Fruit fly (Drosophila melanogaster) whole organism, embryonic: Measurements from ENCODE around the gene CG43815.

Source experiments
- BtbVII ChIP-seq: fragments of 200-800 bp; sonication (Bioruptor generic); optimal IDR thresholded peaks from 3 replicates; lab custom pipeline; 2017; ENCODE audit warnings: missing biosample characterization, mild to moderate bottlenecking, missing genetic modification characterization
- CG10267 ChIP-seq: fragments of 200-800 bp; sonication (Bioruptor generic); optimal IDR thresholded peaks from 2 replicates; lab custom pipeline; 2018; ENCODE audit warnings: missing biosample characterization, mild to moderate bottlenecking, missing genetic modification characterization, moderate library complexity
- CG11085 ChIP-seq: fragments of 200-800 bp; sonication (Bioruptor generic); IDR thresholded peaks from 2 replicates; pipeline ENCODE4 v1.3.6; 2022; ENCODE audit warnings: missing biosample characterization, missing genetic modification characterization
- CG11696 ChIP-seq: fragments of 200-800 bp; sonication (Bioruptor generic); IDR thresholded peaks from 2 replicates; pipeline ENCODE4 v1.3.6; 2022; ENCODE audit warnings: missing biosample characterization, missing genetic modification characterization
- CG12659 ChIP-seq: fragments of 200-800 bp; sonication (Bioruptor generic); optimal IDR thresholded peaks from 3 replicates; lab custom pipeline; 2017; ENCODE audit warnings: mild to moderate bottlenecking, missing biosample characterization, missing genetic modification reagents, missing genetic modification characterization
- CG13287 ChIP-seq: fragments of 200-800 bp; sonication (Bioruptor generic); IDR thresholded peaks from 2 replicates; pipeline ENCODE4 v1.3.6; 2022; ENCODE audit warnings: missing biosample characterization, missing genetic modification characterization; ENCODE audit not compliant: partially characterized antibody
- CG13424 ChIP-seq: fragments of 200-800 bp; sonication (Bioruptor generic); optimal IDR thresholded peaks from 2 replicates; lab custom pipeline; 2019; ENCODE audit warnings: missing biosample characterization, mild to moderate bottlenecking, missing genetic modification characterization, moderate library complexity
- CG15269 ChIP-seq: fragments of 200-800 bp; sonication (Bioruptor generic); optimal IDR thresholded peaks from 2 replicates; lab custom pipeline; 2018; ENCODE audit warnings: missing biosample characterization, mild to moderate bottlenecking, missing genetic modification characterization, moderate library complexity
- CG15479 ChIP-seq: fragments of 200-800 bp; sonication (Bioruptor generic); optimal IDR thresholded peaks from 3 replicates; lab custom pipeline; 2019; ENCODE audit warnings: missing biosample characterization, mild to moderate bottlenecking, missing genetic modification characterization, moderate library complexity
- CG16779 ChIP-seq: fragments of 200-800 bp; sonication (Bioruptor generic); IDR thresholded peaks from 2 replicates; pipeline ENCODE4 v1.3.6; 2022; ENCODE audit warnings: missing biosample characterization, missing genetic modification characterization
- CG18599 ChIP-seq: fragments of 200-800 bp; sonication (Bioruptor generic); optimal IDR thresholded peaks from 3 replicates; lab custom pipeline; 2017; ENCODE audit warnings: missing biosample characterization, missing genetic modification characterization, mild to moderate bottlenecking, moderate library complexity, missing genetic modification reagents
- CG30431 ChIP-seq: fragments of 200-800 bp; sonication (Bioruptor generic); optimal IDR thresholded peaks from 2 replicates; lab custom pipeline; 2017; ENCODE audit warnings: missing biosample characterization, missing genetic modification characterization
- CG32772 ChIP-seq: fragments of 200-800 bp; sonication (Bioruptor generic); IDR thresholded peaks from 2 replicates; pipeline ENCODE4 v1.3.6; 2022; ENCODE audit warnings: missing biosample characterization, missing genetic modification characterization
- CG42726 ChIP-seq: fragments of 200-800 bp; sonication (Bioruptor generic); IDR thresholded peaks from 2 replicates; pipeline ENCODE4 v1.3.6; 2022; ENCODE audit warnings: missing biosample characterization, missing genetic modification characterization; ENCODE audit not compliant: partially characterized antibody
- CG4730 ChIP-seq: fragments of 200-800 bp; sonication (Bioruptor generic); IDR thresholded peaks from 2 replicates; pipeline ENCODE4 v1.3.6; 2022; ENCODE audit warnings: missing biosample characterization, missing genetic modification characterization
- CG4820 ChIP-seq: fragments of 200-800 bp; sonication (Bioruptor generic); optimal IDR thresholded peaks from 3 replicates; lab custom pipeline; 2016; ENCODE audit warnings: missing biosample characterization, missing genetic modification characterization
- CG6175 ChIP-seq: fragments of 200-800 bp; sonication (Bioruptor generic); IDR thresholded peaks from 3 replicates; pipeline ENCODE4 v1.3.6; 2022; ENCODE audit warnings: missing biosample characterization, missing genetic modification characterization
- CG7963 ChIP-seq: fragments of 200-800 bp; sonication (Bioruptor generic); IDR thresholded peaks from 3 replicates; pipeline ENCODE4 v1.3.6; 2022; ENCODE audit warnings: missing biosample characterization, missing genetic modification characterization; ENCODE audit not compliant: partially characterized antibody
- CG8359 ChIP-seq: fragments of 200-800 bp; sonication (Bioruptor generic); optimal IDR thresholded peaks from 2 replicates; lab custom pipeline; 2017; ENCODE audit warnings: missing biosample characterization, mild to moderate bottlenecking, missing genetic modification characterization, borderline replicate concordance
- Dek ChIP-seq: fragments of 200-800 bp; sonication (Bioruptor generic); optimal IDR thresholded peaks from 3 replicates; lab custom pipeline; 2019; ENCODE audit warnings: missing biosample characterization, mild to moderate bottlenecking, missing genetic modification characterization, moderate library complexity
- Doc2 ChIP-seq: fragments of 200-800 bp; sonication (Bioruptor generic); IDR thresholded peaks from 2 replicates; pipeline ENCODE4 v1.3.6; 2022; ENCODE audit warnings: missing biosample characterization, missing genetic modification characterization
- E2f1 ChIP-seq: fragments of 200-800 bp; sonication (Bioruptor generic); IDR thresholded peaks from 2 replicates; pipeline ENCODE4 v1.3.6; 2022; ENCODE audit warnings: missing biosample characterization, missing genetic modification characterization
- H2.0 ChIP-seq: fragments of 200-800 bp; sonication (Bioruptor generic); IDR thresholded peaks from 2 replicates; pipeline ENCODE4 v1.3.6; 2022; ENCODE audit warnings: missing biosample characterization, missing genetic modification characterization
- Hand ChIP-seq: fragments of 200-800 bp; sonication (Bioruptor generic); optimal IDR thresholded peaks from 2 replicates; lab custom pipeline; 2017; ENCODE audit warnings: mild to moderate bottlenecking, missing biosample characterization, missing genetic modification reagents, missing genetic modification characterization
- Jarid2 ChIP-seq: fragments of 200-800 bp; sonication (Bioruptor generic); optimal IDR thresholded peaks from 3 replicates; lab custom pipeline; 2017; ENCODE audit warnings: mild to moderate bottlenecking, missing biosample characterization, missing genetic modification reagents, missing genetic modification characterization
- MBD-R2 ChIP-seq: fragments of 200-800 bp; sonication (Bioruptor generic); IDR thresholded peaks from 2 replicates; pipeline ENCODE4 v1.3.6; 2022; ENCODE audit warnings: missing biosample characterization, missing genetic modification characterization
- MTF-1 ChIP-seq: fragments of 200-800 bp; sonication (Bioruptor generic); optimal IDR thresholded peaks from 2 replicates; lab custom pipeline; 2018; ENCODE audit warnings: missing biosample characterization, mild to moderate bottlenecking, missing genetic modification characterization, borderline replicate concordance
- Nf-YA ChIP-seq: fragments of 200-800 bp; sonication (Bioruptor generic); IDR thresholded peaks from 2 replicates; pipeline ENCODE4 v1.3.6; 2022; ENCODE audit warnings: missing biosample characterization, missing genetic modification characterization
- PHDP ChIP-seq: fragments of 200-800 bp; sonication (Bioruptor generic); optimal IDR thresholded peaks from 3 replicates; lab custom pipeline; 2018; ENCODE audit warnings: missing biosample characterization, mild to moderate bottlenecking, missing genetic modification characterization, moderate library complexity
- al ChIP-seq: fragments of 200-800 bp; sonication (Bioruptor generic); IDR thresholded peaks from 2 replicates; pipeline ENCODE4 v1.3.6; 2022; ENCODE audit warnings: missing biosample characterization, missing genetic modification characterization
- aop ChIP-seq: fragments of 200-800 bp; sonication (Bioruptor generic); IDR thresholded peaks from 2 replicates; pipeline ENCODE4 v1.3.6; 2022; ENCODE audit warnings: missing biosample characterization, missing genetic modification characterization
- dati ChIP-seq: fragments of 200-800 bp; sonication (Bioruptor generic); IDR thresholded peaks from 2 replicates; pipeline ENCODE4 v1.3.6; 2022; ENCODE audit warnings: missing biosample characterization, missing genetic modification characterization
- dm ChIP-seq: fragments of 200-800 bp; sonication (Bioruptor generic); optimal IDR thresholded peaks from 3 replicates; lab custom pipeline; 2016; ENCODE audit warnings: missing biosample characterization, missing genetic modification characterization
- dysf ChIP-seq: fragments of 200-800 bp; sonication (Bioruptor generic); IDR thresholded peaks from 3 replicates; pipeline ENCODE4 v1.3.6; 2022; ENCODE audit warnings: missing biosample characterization, missing genetic modification characterization
- ewg ChIP-seq: fragments of 200-800 bp; sonication (Bioruptor generic); optimal IDR thresholded peaks from 3 replicates; lab custom pipeline; 2017; ENCODE audit warnings: mild to moderate bottlenecking, missing biosample characterization, missing genetic modification reagents, missing genetic modification characterization
- ftz-f1 ChIP-seq: fragments of 200-800 bp; sonication (Bioruptor generic); optimal IDR thresholded peaks from 2 replicates; lab custom pipeline; 2016; ENCODE audit warnings: missing biosample characterization, missing genetic modification characterization
- hkb ChIP-seq, 2 experiments: fragments of 200-800 bp in 1 of 2; fragments of >200 bp in 1 of 2; sonication (Bioruptor generic) in 1 of 2; IDR thresholded peaks in 1 of 2; optimal IDR thresholded peaks in 1 of 2; 2 replicates each; pipeline versions ENCODE4 v1.3.6 to Lab custom; 2017 to 2022; ENCODE audit warnings: missing biosample characterization in 1 of 2, missing genetic modification characterization in 1 of 2
- hth ChIP-seq: fragments of >200 bp; optimal IDR thresholded peaks from 2 replicates; lab custom pipeline; 2017; ENCODE audit warnings: inconsistent platforms
- kah ChIP-seq: fragments of 200-800 bp; sonication (Bioruptor generic); optimal IDR thresholded peaks from 2 replicates; lab custom pipeline; 2018; ENCODE audit warnings: missing biosample characterization, mild to moderate bottlenecking, missing genetic modification characterization
- lbe ChIP-seq: fragments of 200-800 bp; sonication (Bioruptor generic); optimal IDR thresholded peaks from 2 replicates; lab custom pipeline; 2016; ENCODE audit warnings: missing biosample characterization, mild to moderate bottlenecking, missing genetic modification characterization
- lmd ChIP-seq: fragments of 200-800 bp; sonication (Bioruptor generic); IDR thresholded peaks from 2 replicates; pipeline ENCODE4 v1.3.6; 2022; ENCODE audit warnings: missing biosample characterization, missing genetic modification characterization
- ro ChIP-seq: fragments of 200-800 bp; sonication (Bioruptor generic); IDR thresholded peaks from 2 replicates; pipeline ENCODE4 v1.3.6; 2022; ENCODE audit warnings: missing biosample characterization, missing genetic modification characterization
- seq ChIP-seq: fragments of 200-800 bp; sonication (Bioruptor generic); IDR thresholded peaks from 2 replicates; pipeline ENCODE4 v1.3.6; 2022; ENCODE audit warnings: missing biosample characterization, missing genetic modification characterization
- shn ChIP-seq: fragments of 200-800 bp; sonication (Bioruptor generic); optimal IDR thresholded peaks from 3 replicates; lab custom pipeline; 2016; ENCODE audit warnings: missing biosample characterization, missing genetic modification characterization
- slou ChIP-seq: fragments of 200-800 bp; sonication (Bioruptor generic); optimal IDR thresholded peaks from 3 replicates; lab custom pipeline; 2016; ENCODE audit warnings: missing biosample characterization, missing genetic modification characterization
- sna ChIP-seq: fragments of 200-800 bp; sonication (Bioruptor generic); IDR thresholded peaks from 2 replicates; pipeline ENCODE4 v1.3.6; 2022; ENCODE audit warnings: missing biosample characterization, missing genetic modification characterization; ENCODE audit not compliant: partially characterized antibody
- ssp ChIP-seq: fragments of 200-800 bp; sonication (Bioruptor generic); IDR thresholded peaks from 2 replicates; pipeline ENCODE4 v1.3.6; 2022; ENCODE audit warnings: missing biosample characterization, missing genetic modification characterization
- tgo ChIP-seq: fragments of 200-800 bp; sonication (Bioruptor generic); IDR thresholded peaks from 3 replicates; pipeline ENCODE4 v1.3.6; 2022; ENCODE audit warnings: missing biosample characterization, missing genetic modification characterization
- twi ChIP-seq: fragments of 200-800 bp; optimal IDR thresholded peaks from 2 replicates; lab custom pipeline; 2019; ENCODE audit warnings: missing biosample characterization, mild to moderate bottlenecking, missing genetic modification characterization, moderate library complexity
- zfh1 ChIP-seq: fragments of 200-800 bp; sonication (Bioruptor generic); IDR thresholded peaks from 3 replicates; pipeline ENCODE4 v1.3.6; 2022; ENCODE audit warnings: missing biosample characterization, missing genetic modification characterization
- zfh2 ChIP-seq: fragments of 200-800 bp; sonication (Bioruptor generic); optimal IDR thresholded peaks from 2 replicates; lab custom pipeline; 2016; ENCODE audit warnings: missing biosample characterization, missing genetic modification characterization

The CG43815 gene

DNA sequence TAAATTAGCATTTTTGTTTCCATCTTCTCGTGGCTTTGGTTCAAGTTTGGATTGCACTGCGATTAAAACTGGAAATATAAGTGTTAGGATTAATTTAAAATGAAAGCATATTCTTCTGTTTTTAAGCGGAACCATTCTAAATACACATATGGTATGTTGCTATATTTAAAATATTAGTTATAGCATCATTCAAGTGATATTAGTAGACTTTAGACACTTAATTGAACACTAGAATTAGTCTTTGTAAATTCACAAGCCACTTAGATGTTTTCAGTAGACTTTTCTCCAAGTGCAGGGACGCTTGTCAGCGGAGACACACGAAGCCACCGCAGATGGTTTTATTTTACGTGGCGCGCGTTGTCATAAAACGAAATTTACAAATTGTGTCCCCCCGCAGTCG lies 6.1 kb upstream of the CG43815 start (continued):
- TF ChIP-seq CG8359 (GFP tag; lab: Kevin White, UChicago): no peak
- no peak for TF ChIP-seq shn (GFP tag; lab: Kevin White, UChicago)
- TF ChIP-seq slou (GFP tag; lab: Kevin White, UChicago): no peak
- no peak for TF ChIP-seq CG4820 (GFP tag; lab: Kevin White, UChicago)
- no peak for TF ChIP-seq CG13287 (GFP tag; lab: Robert Waterston, UW)
- peak; percentile 53 for TF ChIP-seq CG10267
- no peak for TF ChIP-seq CG42726
- TF ChIP-seq dati (GFP tag; lab: Robert Waterston, UW): no peak
- TF ChIP-seq CG12659 (GFP tag; lab: Kevin White, UChicago): peak; percentile 7
- no peak for TF ChIP-seq sna
- no peak for TF ChIP-seq H2.0
- TF ChIP-seq seq: no peak
- no peak for TF ChIP-seq CG6175 (GFP tag; lab: Robert Waterston, UW)
- no peak for TF ChIP-seq lbe (GFP tag; lab: Kevin White, UChicago)
- TF ChIP-seq aop (GFP tag; lab: Robert Waterston, UW): no peak
- no peak for TF ChIP-seq hth (lab: Kevin White, UChicago)
- TF ChIP-seq Nf-YA (GFP tag; lab: Robert Waterston, UW): no peak
- TF ChIP-seq zfh1: no peak
- TF ChIP-seq dysf: peak; percentile 60; the same call in 2 of the 3 replicates
- no peak for TF ChIP-seq MTF-1 (GFP tag; lab: Kevin White, UChicago)
- TF ChIP-seq kah (GFP tag; lab: Kevin White, UChicago): no peak
- no peak for TF ChIP-seq twi (tag; lab: Kevin White, UChicago)
- TF ChIP-seq CG13424 (tag; lab: Kevin White, UChicago): peak; percentile 32
- TF ChIP-seq lmd: peak; percentile 60
- TF ChIP-seq CG4730 (GFP tag; lab: Robert Waterston, UW): no peak
- no peak for TF ChIP-seq ro (GFP tag; lab: Robert Waterston, UW)
- no peak for TF ChIP-seq hkb (optimal IDR thresholded peaks at IDR 0.05; lab: Kevin White, UChicago)
- TF ChIP-seq hkb (GFP tag; IDR thresholded peaks at IDR 0.05; lab: Robert Waterston, UW): peak; percentile 49; the same call in 1 of the 2 replicates
- no peak for TF ChIP-seq ftz-f1
- no peak for TF ChIP-seq Doc2 (GFP tag; lab: Robert Waterston, UW)
- TF ChIP-seq dm (GFP tag; lab: Kevin White, UChicago): no peak
- TF ChIP-seq CG7963 (GFP tag; lab: Robert Waterston, UW): no peak
- no peak for TF ChIP-seq Jarid2 (GFP tag; lab: Kevin White, UChicago)
- peak; percentile 45 for TF ChIP-seq CG15269 (tag; lab: Kevin White, UChicago)
- TF ChIP-seq PHDP (tag; lab: Kevin White, UChicago): peak; percentile 33
- no peak for TF ChIP-seq BtbVII (GFP tag; lab: Kevin White, UChicago)
- TF ChIP-seq al (GFP tag; lab: Robert Waterston, UW): peak; percentile 42; the same call in 1 of the 2 replicates
- TF ChIP-seq ssp (GFP tag; lab: Robert Waterston, UW): no peak
- no peak for TF ChIP-seq CG32772 (GFP tag; lab: Robert Waterston, UW)
- TF ChIP-seq CG15479: no peak
- TF ChIP-seq Hand: no peak
- no peak for TF ChIP-seq CG11085 (GFP tag; lab: Robert Waterston, UW)
- TF ChIP-seq ewg (GFP tag; lab: Kevin White, UChicago): no peak
- TF ChIP-seq zfh2 (GFP tag; lab: Kevin White, UChicago): no peak
- TF ChIP-seq Dek (tag; lab: Kevin White, UChicago): no peak
- no peak for TF ChIP-seq CG18599
- peak; percentile 44; the same call in 1 of the 2 replicates for TF ChIP-seq E2f1
- no peak for TF ChIP-seq CG30431
- TF ChIP-seq CG11696: no peak
- TF ChIP-seq MBD-R2 (GFP tag; lab: Robert Waterston, UW): no peak
- TF ChIP-seq CG16779: no peak
- TF ChIP-seq tgo: peak; percentile 29; the same call in 2 of the 3 replicates
